Fruit fly (Drosophila melanogaster): ENCODE measurements around the gene CG7384.

DNA sequence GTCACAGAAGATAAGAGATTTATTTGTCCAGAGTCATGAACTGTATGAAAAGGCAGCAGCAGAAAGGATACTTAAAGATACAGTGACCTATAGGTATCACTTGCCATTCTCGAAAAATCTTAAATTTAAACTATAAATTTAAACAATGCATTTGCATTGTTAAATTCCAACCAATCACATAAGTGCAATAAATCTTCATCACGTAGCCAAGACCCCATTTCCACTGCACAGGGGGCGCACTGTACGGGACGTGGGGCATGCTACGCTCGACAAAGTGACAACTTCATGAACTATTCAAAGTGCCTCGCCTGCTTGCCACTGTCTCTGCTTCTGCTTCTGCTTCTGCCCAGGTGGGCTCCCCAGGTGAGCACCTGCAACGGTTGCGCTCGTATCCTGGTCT is 45.0 kb upstream of the CG7384 start:
- TF ChIP-seq CG7101 (tag; optimal IDR thresholded peaks at IDR 0.05) (no peak), Mnt (GFP tag; optimal IDR thresholded peaks at IDR 0.05) (no peak), CG12768 (GFP tag; optimal IDR thresholded peaks at IDR 0.05) (no peak), CG1620 (GFP tag; optimal IDR thresholded peaks at IDR 0.05) (no peak), CG11617 (GFP tag; optimal IDR thresholded peaks at IDR 0.05) (no peak)

All from whole organism, adult.